Worm (Caenorhabditis elegans): ENCODE measurements around the gene ins-16.

The ins-16 gene

ce11 chrIII:2047907-2048306 lies 12.8 kb downstream of the ins-16 start, which contains the start of gene dpy-1:
Gene dpy-1, minus strand, starts transcription at chrIII:2048007.
- no peak for TF ChIP-seq fos-1 (tag; optimal IDR thresholded peaks at IDR 0.05)
- no peak for TF ChIP-seq lim-7 (GFP tag; IDR thresholded peaks at IDR 0.05)
- TF ChIP-seq F44E2.7 (GFP tag; IDR thresholded peaks at IDR 0.05) = no peak
- TF ChIP-seq saeg-2 (GFP tag; IDR thresholded peaks at IDR 0.05) = no peak
- TF ChIP-seq sdz-12 (GFP tag; optimal IDR thresholded peaks at IDR 0.05) = no peak
- TF ChIP-seq duxl-1 (tag; optimal IDR thresholded peaks at IDR 0.05; ENCODE audit: poor library complexity) = no peak
- no peak for TF ChIP-seq lin-13 (GFP tag; optimal IDR thresholded peaks at IDR 0.05)
- TF ChIP-seq dmd-6 (GFP tag; IDR thresholded peaks at IDR 0.05) = no peak

ce11 chrIII:2032327-2033093 lies 28.2 kb downstream of the ins-16 start:
- TF ChIP-seq mep-1 (tag; optimal IDR thresholded peaks at IDR 0.05) = peak; percentile 24
- peak; percentile 19; the same call in 1 of the 2 replicates for TF ChIP-seq madf-9 (GFP tag; conservative IDR thresholded peaks at IDR 0.05)
- peak; percentile 70 for TF ChIP-seq mes-2 (tag; optimal IDR thresholded peaks at IDR 0.05; ENCODE audit: poor library complexity, severe bottlenecking)
- 0 out of 2 replicates have a peak, but pooled peaks have one; percentile 8 for TF ChIP-seq ceh-20 (GFP tag; IDR thresholded peaks at IDR 0.05)
- TF ChIP-seq D1046.2 (GFP tag; IDR thresholded peaks at IDR 0.05) = peak; percentile 77; the same call in 1 of the 2 replicates
- TF ChIP-seq daf-12 (tag; optimal IDR thresholded peaks at IDR 0.05) = no peak
- TF ChIP-seq dmd-6 (GFP tag; IDR thresholded peaks at IDR 0.05) = peak; percentile 29
- TF ChIP-seq lsy-2 (tag; optimal IDR thresholded peaks at IDR 0.05) = peak in 1 of 2 experiments; percentile 43
- TF ChIP-seq tra-1 (GFP tag; IDR thresholded peaks at IDR 0.05) = 0 out of 2 replicates have a peak, but pooled peaks have one; percentile 26
- TF ChIP-seq lin-13 (GFP tag; optimal IDR thresholded peaks at IDR 0.05) = peak; percentile 55
- peak; percentile 50 for TF ChIP-seq nhr-102 (tag; optimal IDR thresholded peaks at IDR 0.05)
- TF ChIP-seq F26F4.8 (GFP tag; conservative IDR thresholded peaks at IDR 0.05) = peak; percentile 67
- TF ChIP-seq fkh-10 (GFP tag; optimal IDR thresholded peaks at IDR 0.05) = peak; percentile 19
- TF ChIP-seq daf-16 (GFP tag; optimal IDR thresholded peaks at IDR 0.05) = peak in 1 of 2 experiments; percentile 9
- TF ChIP-seq daf-16 (tag; optimal IDR thresholded peaks at IDR 0.05) = no peak
- TF ChIP-seq sdz-12 (GFP tag; optimal IDR thresholded peaks at IDR 0.05) = no peak
- peak; percentile 78 for TF ChIP-seq ZK337.2 (GFP tag; IDR thresholded peaks at IDR 0.05)
- TF ChIP-seq ceh-28 (tag; optimal IDR thresholded peaks at IDR 0.05) = no peak
- peak; percentile 23 for TF ChIP-seq T26A8.4 (GFP tag; IDR thresholded peaks at IDR 0.05)
- TF ChIP-seq lim-7 (GFP tag; IDR thresholded peaks at IDR 0.05) = peak; percentile 84
- TF ChIP-seq hif-1 (tag; optimal IDR thresholded peaks at IDR 0.05) = no peak
- peak; percentile 50; the same call in 1 of the 2 replicates for TF ChIP-seq lin-1 (GFP tag; IDR thresholded peaks at IDR 0.05)
- peak; percentile 0 for TF ChIP-seq hlh-30 (tag; optimal IDR thresholded peaks at IDR 0.05; ENCODE audit: insufficient read depth)
- TF ChIP-seq spr-3 (GFP tag; optimal IDR thresholded peaks at IDR 0.05) = peak; percentile 37
- peak; percentile 71 for TF ChIP-seq pha-4 (GFP tag; IDR thresholded peaks at IDR 0.05)
- no peak for TF ChIP-seq pha-4 (tag; optimal IDR thresholded peaks at IDR 0.05)
- TF ChIP-seq snpc-1.2 (GFP tag; IDR thresholded peaks at IDR 0.05) = peak; percentile 73
- peak; percentile 68; the same call in 1 of the 2 replicates for TF ChIP-seq arid-1 (GFP tag; conservative IDR thresholded peaks at IDR 0.05)
- TF ChIP-seq duxl-1 (tag; optimal IDR thresholded peaks at IDR 0.05; ENCODE audit: poor library complexity) = peak; percentile 57
- TF ChIP-seq Y48G9A.11 (GFP tag; IDR thresholded peaks at IDR 0.05) = peak; percentile 29; the same call in 1 of the 2 replicates
- no peak for TF ChIP-seq hlh-11 (tag; optimal IDR thresholded peaks at IDR 0.05)
- TF ChIP-seq nhr-48 (tag; optimal IDR thresholded peaks at IDR 0.05) = no peak
- peak; percentile 81 for TF ChIP-seq dmd-8 (GFP tag; IDR thresholded peaks at IDR 0.05)
- no peak for TF ChIP-seq ceh-62 (tag; optimal IDR thresholded peaks at IDR 0.05)
- no peak for TF ChIP-seq mdl-1 (tag; optimal IDR thresholded peaks at IDR 0.05)
- TF ChIP-seq nhr-41 (GFP tag; IDR thresholded peaks at IDR 0.05) = 0 out of 2 replicates have a peak, but pooled peaks have one; percentile 14
- peak; percentile 58 for TF ChIP-seq ctbp-1 (GFP tag; IDR thresholded peaks at IDR 0.05)
- no peak for TF ChIP-seq ceh-82 (tag; optimal IDR thresholded peaks at IDR 0.05)
- peak; percentile 72; the same call in 1 of the 2 replicates for TF ChIP-seq ceh-44 (GFP tag; IDR thresholded peaks at IDR 0.05)
- 0 out of 2 replicates have a peak, but pooled peaks have one; percentile 21 for TF ChIP-seq tag-97 (GFP tag; IDR thresholded peaks at IDR 0.05)
- TF ChIP-seq dpl-1 (GFP tag; optimal IDR thresholded peaks at IDR 0.05) = peak; percentile 11
- TF ChIP-seq fos-1 (tag; optimal IDR thresholded peaks at IDR 0.05) = no peak
- TF ChIP-seq lin-38 (GFP tag; IDR thresholded peaks at IDR 0.05) = peak; percentile 97

Data from whole organism, L4 larva.